Fruit fly (Drosophila melanogaster): ENCODE results near the gene CG31867.
A peak's percentile ranks its signal among the peaks of the same experiment; 100 is the strongest.

The CG31867 gene

DNA sequence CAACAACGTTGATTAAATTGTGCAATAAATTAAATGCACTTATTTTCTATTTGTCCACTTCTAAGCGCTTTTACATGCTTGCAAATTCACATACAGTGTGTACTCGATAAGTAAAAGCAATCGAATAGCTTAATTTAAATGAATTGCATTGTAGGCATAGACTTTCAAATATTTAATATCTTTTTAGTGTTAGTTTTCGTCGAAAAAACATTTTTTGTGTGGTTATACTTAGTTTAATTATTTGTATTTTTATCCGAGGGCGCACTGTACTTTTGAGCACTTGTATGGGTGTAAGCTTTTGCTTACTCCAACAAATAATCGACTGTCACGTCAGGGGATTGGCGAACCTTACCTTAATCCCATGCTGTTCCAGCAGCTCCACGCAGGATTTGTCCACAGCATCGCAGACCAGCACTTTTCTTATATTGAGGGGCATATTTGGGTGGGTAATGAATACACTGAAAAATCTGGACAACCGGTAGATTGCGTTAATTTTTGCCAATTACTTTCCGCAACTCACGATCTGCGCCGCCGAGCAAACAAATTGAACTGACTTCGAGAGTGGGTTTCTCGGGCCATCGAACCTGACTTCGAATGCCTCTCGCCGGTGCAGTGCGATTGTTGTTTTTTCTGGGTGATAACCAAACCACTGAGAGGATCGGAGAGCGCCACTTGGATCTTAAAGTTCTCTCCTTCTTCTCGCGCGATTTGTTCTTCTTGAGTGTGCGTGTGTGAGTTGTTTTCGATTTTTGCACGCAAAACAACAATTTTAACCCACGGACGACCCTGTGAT, 10.1 kb upstream of the CG31867 start, which contains the start of gene CG6287:
Gene CG6287 (minus strand): TSS at position 556 of the 793 bp plus-strand sequence.
- TF ChIP-seq brk (GFP tag; optimal IDR thresholded peaks at IDR 0.05), result peak; percentile 76
- no peak for TF ChIP-seq Myc (optimal IDR thresholded peaks at IDR 0.05)
- peak; percentile 45 for TF ChIP-seq Mio (GFP tag; optimal IDR thresholded peaks at IDR 0.05)
- no peak for TF ChIP-seq Hr78 (GFP tag; optimal IDR thresholded peaks at IDR 0.05)
- no peak for TF ChIP-seq lola (GFP tag; optimal IDR thresholded peaks at IDR 0.05)
- TF ChIP-seq Jra (GFP tag; optimal IDR thresholded peaks at IDR 0.05), result peak; percentile 87
- TF ChIP-seq CG9705 (GFP tag; optimal IDR thresholded peaks at IDR 0.05), result peak; percentile 87
- peak; percentile 85 for TF ChIP-seq Vsx2 (GFP tag; optimal IDR thresholded peaks at IDR 0.05; ENCODE audit: partially characterized antibody)
- TF ChIP-seq psq (GFP tag; optimal IDR thresholded peaks at IDR 0.05), result peak; percentile 90
- peak; percentile 90 for TF ChIP-seq dmrt93B (GFP tag; optimal IDR thresholded peaks at IDR 0.05)
- peak; percentile 97 for TF ChIP-seq Dif (GFP tag; optimal IDR thresholded peaks at IDR 0.05; ENCODE audit: partially characterized antibody)
- TF ChIP-seq sv (GFP tag; optimal IDR thresholded peaks at IDR 0.05), result no peak
- peak; percentile 94 for TF ChIP-seq ey (GFP tag; optimal IDR thresholded peaks at IDR 0.05)
- TF ChIP-seq GATAd (GFP tag; optimal IDR thresholded peaks at IDR 0.05), result peak; percentile 58
- peak; percentile 79 for TF ChIP-seq dsf (GFP tag; optimal IDR thresholded peaks at IDR 0.05; ENCODE audit: borderline replicate concordance)
- no peak for TF ChIP-seq N (GFP tag; optimal IDR thresholded peaks at IDR 0.05)
- TF ChIP-seq sage (GFP tag; optimal IDR thresholded peaks at IDR 0.05), result peak; percentile 85
- TF ChIP-seq fru (GFP tag; optimal IDR thresholded peaks at IDR 0.05), result peak; percentile 94
- TF ChIP-seq CrebA (GFP tag; optimal IDR thresholded peaks at IDR 0.05; ENCODE audit: borderline replicate concordance), result peak; percentile 44
- peak; percentile 26 for TF ChIP-seq Hr83 (GFP tag; optimal IDR thresholded peaks at IDR 0.05; ENCODE audit: poor library complexity, severe bottlenecking)
- TF ChIP-seq OdsH (GFP tag; optimal IDR thresholded peaks at IDR 0.05), result peak; percentile 94
- TF ChIP-seq rgr (GFP tag; optimal IDR thresholded peaks at IDR 0.05), result peak; percentile 95
- peak; percentile 90 for TF ChIP-seq Sp1 (GFP tag; optimal IDR thresholded peaks at IDR 0.05)
- TF ChIP-seq woc (GFP tag; optimal IDR thresholded peaks at IDR 0.05), result peak; percentile 91
- TF ChIP-seq tai (GFP tag; optimal IDR thresholded peaks at IDR 0.05), result peak; percentile 88
- peak; percentile 52 for TF ChIP-seq Rel (GFP tag; optimal IDR thresholded peaks at IDR 0.05)
- TF ChIP-seq Rel (tag; optimal IDR thresholded peaks at IDR 0.05), result no peak
- TF ChIP-seq foxo (GFP tag; optimal IDR thresholded peaks at IDR 0.05), result peak; percentile 9 to 94
- no peak for TF ChIP-seq usp (GFP tag; optimal IDR thresholded peaks at IDR 0.05)
- peak; percentile 91 for TF ChIP-seq br (GFP tag; optimal IDR thresholded peaks at IDR 0.05)
- TF ChIP-seq Abd-B (GFP tag; optimal IDR thresholded peaks at IDR 0.05), result no peak
- peak; percentile 96 for TF ChIP-seq HLH106 (tag; optimal IDR thresholded peaks at IDR 0.05)
- TF ChIP-seq Hnf4 (GFP tag; optimal IDR thresholded peaks at IDR 0.05), result peak; percentile 94
- TF ChIP-seq dl (GFP tag; optimal IDR thresholded peaks at IDR 0.05; ENCODE audit: insufficient read depth in 1 of 2, partially characterized antibody in 2 of 2), result peak; percentile 87 to 88
- TF ChIP-seq pan (optimal IDR thresholded peaks at IDR 0.05), result no peak
- peak; percentile 18 for TF ChIP-seq Dfd (GFP tag; optimal IDR thresholded peaks at IDR 0.05)
- peak; percentile 89 for TF ChIP-seq CG32264 (GFP tag; optimal IDR thresholded peaks at IDR 0.05)
- TF ChIP-seq h (GFP tag; optimal IDR thresholded peaks at IDR 0.05), result peak; percentile 97
- TF ChIP-seq jim (GFP tag; optimal IDR thresholded peaks at IDR 0.05), result peak; percentile 86

DNA sequence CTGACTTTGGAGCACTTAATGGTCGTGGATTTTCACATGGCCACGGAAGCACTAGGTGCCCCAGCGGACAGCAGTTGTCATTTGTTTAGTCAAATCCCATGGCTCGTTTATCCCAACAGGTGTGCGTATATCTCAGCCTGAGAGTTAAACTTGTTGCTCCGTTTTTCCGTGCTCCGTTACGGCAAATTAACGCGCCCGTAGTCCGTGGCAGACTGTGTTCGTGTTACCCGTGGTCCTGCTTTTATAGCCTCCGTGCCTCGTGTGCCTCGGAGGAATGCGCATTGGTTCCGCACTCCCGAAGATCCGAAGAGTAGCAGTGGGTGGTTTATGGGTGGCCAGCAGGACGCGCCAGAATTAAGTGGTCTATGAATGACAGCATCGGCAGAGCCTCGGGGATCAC, 3.8 kb upstream of the CG31867 start, which contains the start of gene Gyc32E:
Gene Gyc32E (minus strand): TSS at position 133 of the 400 bp plus-strand sequence.
- no peak for TF ChIP-seq CG32264 (GFP tag; optimal IDR thresholded peaks at IDR 0.05)
- TF ChIP-seq sage (GFP tag; optimal IDR thresholded peaks at IDR 0.05), result no peak
- TF ChIP-seq sv (GFP tag; optimal IDR thresholded peaks at IDR 0.05), result no peak
- no peak for TF ChIP-seq tai (GFP tag; optimal IDR thresholded peaks at IDR 0.05)
- TF ChIP-seq Dfd (GFP tag; optimal IDR thresholded peaks at IDR 0.05), result no peak
- TF ChIP-seq Vsx2 (GFP tag; optimal IDR thresholded peaks at IDR 0.05; ENCODE audit: partially characterized antibody), result no peak
- no peak for TF ChIP-seq Myc (optimal IDR thresholded peaks at IDR 0.05)
- TF ChIP-seq usp (GFP tag; optimal IDR thresholded peaks at IDR 0.05), result no peak
- no peak for TF ChIP-seq HLH106 (tag; optimal IDR thresholded peaks at IDR 0.05)
- TF ChIP-seq Hr83 (GFP tag; optimal IDR thresholded peaks at IDR 0.05; ENCODE audit: poor library complexity, severe bottlenecking), result no peak
- TF ChIP-seq N (GFP tag; optimal IDR thresholded peaks at IDR 0.05), result no peak
- TF ChIP-seq ey (GFP tag; optimal IDR thresholded peaks at IDR 0.05), result no peak
- TF ChIP-seq psq (GFP tag; optimal IDR thresholded peaks at IDR 0.05), result no peak
- TF ChIP-seq GATAd (GFP tag; optimal IDR thresholded peaks at IDR 0.05), result no peak
- TF ChIP-seq dsf (GFP tag; optimal IDR thresholded peaks at IDR 0.05; ENCODE audit: borderline replicate concordance), result no peak
